Worm (Caenorhabditis elegans): ENCODE results near the gene T13H5.8.
A peak's percentile ranks its signal among the peaks of the same experiment; 100 is the strongest.

The T13H5.8 gene

ce11 chrII:8488123-8488522 lies 30.2 kb upstream of the T13H5.8 start:
- no peak for TF ChIP-seq sea-2 (GFP tag; optimal IDR thresholded peaks at IDR 0.05)
- TF ChIP-seq nhr-76 (tag; optimal IDR thresholded peaks at IDR 0.05), result no peak
- TF ChIP-seq elt-3 (tag; optimal IDR thresholded peaks at IDR 0.05), result no peak
- TF ChIP-seq nhr-67 (tag; optimal IDR thresholded peaks at IDR 0.05), result no peak
- TF ChIP-seq egl-5 (tag; optimal IDR thresholded peaks at IDR 0.05), result no peak
- TF ChIP-seq ZK546.5 (tag; optimal IDR thresholded peaks at IDR 0.05), result no peak
- no peak for TF ChIP-seq lsy-12 (tag; optimal IDR thresholded peaks at IDR 0.05)
- TF ChIP-seq nhr-28 (tag; optimal IDR thresholded peaks at IDR 0.05), result no peak
- no peak for TF ChIP-seq unc-39 (tag; optimal IDR thresholded peaks at IDR 0.05)
- TF ChIP-seq nhr-25 (tag; optimal IDR thresholded peaks at IDR 0.05), result no peak
- TF ChIP-seq nhr-77 (tag; optimal IDR thresholded peaks at IDR 0.05), result no peak
- TF ChIP-seq nhr-12 (tag; optimal IDR thresholded peaks at IDR 0.05), result no peak
- no peak for TF ChIP-seq eor-1 (tag; optimal IDR thresholded peaks at IDR 0.05)
- TF ChIP-seq snpc-4 (tag; optimal IDR thresholded peaks at IDR 0.05), result no peak

ce11 chrII:8494228-8494717 lies 24.0 kb upstream of the T13H5.8 start, which contains the start of gene M05D6.9:
M05D6.9 (plus strand) TSS chrII:8494278.
- peak; percentile 1 for TF ChIP-seq nhr-25 (tag; optimal IDR thresholded peaks at IDR 0.05)
- TF ChIP-seq nhr-43 (tag; optimal IDR thresholded peaks at IDR 0.05; ENCODE audit: poor library complexity, severe bottlenecking), result no peak
- peak; percentile 51 for TF ChIP-seq elt-1 (tag; optimal IDR thresholded peaks at IDR 0.05)

- TF ChIP-seq egl-5 (tag; optimal IDR thresholded peaks at IDR 0.05) (peak; percentile 13), ceh-82 (tag; optimal IDR thresholded peaks at IDR 0.05) (no peak), lin-39 (tag; optimal IDR thresholded peaks at IDR 0.05) (peak; percentile 31), ceh-9 (tag; optimal IDR thresholded peaks at IDR 0.05) (no peak)
Measured at ce11 chrII:8496184-8496583, 22.1 kb upstream of the T13H5.8 start.

ce11 chrII:8498173-8498572 lies 20.1 kb upstream of the T13H5.8 start:
- TF ChIP-seq nhr-23 (tag; optimal IDR thresholded peaks at IDR 0.05), result no peak
- no peak for TF ChIP-seq nhr-11 (tag; optimal IDR thresholded peaks at IDR 0.05)
- TF ChIP-seq nhr-237 (tag; optimal IDR thresholded peaks at IDR 0.05), result no peak
- TF ChIP-seq nhr-77 (tag; optimal IDR thresholded peaks at IDR 0.05), result no peak
- TF ChIP-seq ceh-82 (tag; optimal IDR thresholded peaks at IDR 0.05), result no peak
- TF ChIP-seq nhr-28 (tag; optimal IDR thresholded peaks at IDR 0.05), result no peak
- TF ChIP-seq lin-15B (tag; optimal IDR thresholded peaks at IDR 0.05), result no peak
- TF ChIP-seq unc-62 (GFP tag; optimal IDR thresholded peaks at IDR 0.05), result no peak
- no peak for TF ChIP-seq eor-1 (tag; optimal IDR thresholded peaks at IDR 0.05)
- no peak for TF ChIP-seq zag-1 (tag; optimal IDR thresholded peaks at IDR 0.05)
- TF ChIP-seq ama-1 (optimal IDR thresholded peaks at IDR 0.05), result no peak

ce11 chrII:8499021-8499420 lies 19.3 kb upstream of the T13H5.8 start:
- TF ChIP-seq ztf-11 (tag; optimal IDR thresholded peaks at IDR 0.05) (no peak), ceh-82 (tag; optimal IDR thresholded peaks at IDR 0.05) (no peak), hmg-11 (tag; optimal IDR thresholded peaks at IDR 0.05) (no peak), unc-62 (GFP tag; optimal IDR thresholded peaks at IDR 0.05) (no peak), nhr-76 (tag; optimal IDR thresholded peaks at IDR 0.05) (no peak), elt-3 (tag; optimal IDR thresholded peaks at IDR 0.05) (no peak), fkh-10 (GFP tag; optimal IDR thresholded peaks at IDR 0.05) (no peak), lin-39 (tag; optimal IDR thresholded peaks at IDR 0.05) (peak; percentile 18), elt-1 (tag; optimal IDR thresholded peaks at IDR 0.05) (no peak)

ce11 chrII:8504074-8504724 lies 14.1 kb upstream of the T13H5.8 start:
- no peak for TF ChIP-seq ztf-11 (tag; optimal IDR thresholded peaks at IDR 0.05)
- no peak for TF ChIP-seq elt-1 (tag; optimal IDR thresholded peaks at IDR 0.05)
- no peak for TF ChIP-seq fos-1 (tag; optimal IDR thresholded peaks at IDR 0.05)
- no peak for TF ChIP-seq jun-1 (tag; optimal IDR thresholded peaks at IDR 0.05)
- TF ChIP-seq nhr-25 (tag; optimal IDR thresholded peaks at IDR 0.05), result no peak
- no peak for TF ChIP-seq ceh-9 (tag; optimal IDR thresholded peaks at IDR 0.05)
- no peak for TF ChIP-seq mml-1 (tag; optimal IDR thresholded peaks at IDR 0.05)
- no peak for TF ChIP-seq nhr-11 (tag; optimal IDR thresholded peaks at IDR 0.05)
- no peak for TF ChIP-seq egl-5 (tag; optimal IDR thresholded peaks at IDR 0.05)
- TF ChIP-seq pqm-1 (tag; optimal IDR thresholded peaks at IDR 0.05), result peak; percentile 44
- TF ChIP-seq elt-2 (tag; optimal IDR thresholded peaks at IDR 0.05), result peak; percentile 22
- peak; percentile 9 for TF ChIP-seq nfya-1 (tag; optimal IDR thresholded peaks at IDR 0.05; ENCODE audit: insufficient read depth)
